Fruit fly (Drosophila melanogaster) whole organism, embryonic: ENCODE results near the gene CG9222.

Source experiments
- Asciz ChIP-seq: fragments of 200-800 bp; sonication (Bioruptor generic); optimal IDR thresholded peaks from 2 replicates; lab custom pipeline; 2017; ENCODE audit warnings: missing biosample characterization, mild to moderate bottlenecking, missing genetic modification characterization, missing genetic modification reagents
- Atf-2 ChIP-seq: fragments of 200-800 bp; sonication (Bioruptor generic); optimal IDR thresholded peaks from 2 replicates; lab custom pipeline; 2016; ENCODE audit warnings: missing biosample characterization, missing genetic modification characterization
- Awh ChIP-seq: fragments of 200-800 bp; sonication (Bioruptor generic); IDR thresholded peaks from 2 replicates; pipeline ENCODE4, ENCODE4 v1.3.6; 2022; ENCODE audit warnings: missing biosample characterization, missing genetic modification characterization
- BtbVII ChIP-seq: fragments of 200-800 bp; sonication (Bioruptor generic); optimal IDR thresholded peaks from 3 replicates; lab custom pipeline; 2017; ENCODE audit warnings: missing biosample characterization, mild to moderate bottlenecking, missing genetic modification characterization
- CG10321 ChIP-seq: fragments of 200-800 bp; sonication (Bioruptor generic); IDR thresholded peaks from 2 replicates; pipeline ENCODE4 v1.3.6; 2022; ENCODE audit warnings: missing biosample characterization, missing genetic modification characterization
- CG17328 ChIP-seq: fragments of 200-800 bp; sonication (Bioruptor generic); IDR thresholded peaks from 2 replicates; pipeline ENCODE4 v1.3.6; 2022; ENCODE audit warnings: missing biosample characterization, missing genetic modification characterization
- CG17359 ChIP-seq: fragments of 200-800 bp; sonication (Bioruptor generic); optimal IDR thresholded peaks from 3 replicates; lab custom pipeline; 2018; ENCODE audit warnings: missing biosample characterization, mild to moderate bottlenecking, missing genetic modification characterization, moderate library complexity
- CG17612 ChIP-seq: fragments of 200-800 bp; sonication (Bioruptor generic); IDR thresholded peaks from 2 replicates; pipeline ENCODE4 v1.3.6; 2022; ENCODE audit warnings: missing biosample characterization, missing genetic modification characterization
- CG17912 ChIP-seq: fragments of 200-800 bp; sonication (Bioruptor generic); optimal IDR thresholded peaks from 2 replicates; lab custom pipeline; 2018; ENCODE audit warnings: missing biosample characterization, mild to moderate bottlenecking, missing genetic modification characterization
- CG18619 ChIP-seq: fragments of 200-800 bp; sonication (Bioruptor generic); optimal IDR thresholded peaks from 3 replicates; lab custom pipeline; 2017; ENCODE audit warnings: missing biosample characterization, mild to moderate bottlenecking, missing genetic modification characterization
- CG42726 ChIP-seq: fragments of 200-800 bp; sonication (Bioruptor generic); IDR thresholded peaks from 2 replicates; pipeline ENCODE4 v1.3.6; 2022; ENCODE audit warnings: missing biosample characterization, missing genetic modification characterization; ENCODE audit not compliant: partially characterized antibody
- CG43689 ChIP-seq: fragments of 200-800 bp; sonication (Bioruptor generic); IDR thresholded peaks from 2 replicates; pipeline ENCODE4 v1.3.6; 2022; ENCODE audit warnings: missing biosample characterization, missing genetic modification characterization
- CG4404 ChIP-seq: fragments of 200-800 bp; sonication (Bioruptor generic); IDR thresholded peaks from 2 replicates; pipeline ENCODE4 v1.3.6; 2022; ENCODE audit warnings: missing biosample characterization, missing genetic modification characterization
- CG6272 ChIP-seq: fragments of 200-800 bp; sonication (Bioruptor generic); IDR thresholded peaks from 2 replicates; pipeline ENCODE4 v1.3.6; 2022; ENCODE audit warnings: missing biosample characterization, missing genetic modification characterization
- CG6854 ChIP-seq: fragments of 200-800 bp; sonication (Bioruptor generic); optimal IDR thresholded peaks from 3 replicates; lab custom pipeline; 2017; ENCODE audit warnings: missing biosample characterization, mild to moderate bottlenecking, missing genetic modification characterization
- CG8281 ChIP-seq: fragments of 200-800 bp; sonication (Bioruptor generic); optimal IDR thresholded peaks from 2 replicates; lab custom pipeline; 2018; ENCODE audit warnings: missing biosample characterization, mild to moderate bottlenecking, missing genetic modification characterization, moderate library complexity
- CG8765 ChIP-seq: fragments of 200-800 bp; sonication (Bioruptor generic); IDR thresholded peaks from 2 replicates; pipeline ENCODE4 v1.3.6; 2022; ENCODE audit warnings: missing biosample characterization, missing genetic modification characterization
- CG9437 ChIP-seq: fragments of 200-800 bp; sonication (Bioruptor generic); optimal IDR thresholded peaks from 2 replicates; lab custom pipeline; 2018; ENCODE audit warnings: missing biosample characterization, mild to moderate bottlenecking, missing genetic modification characterization
- D ChIP-seq, 2 experiments: fragments of 200-800 bp in 1 of 2; fragments of >200 bp in 1 of 2; sonication (Bioruptor generic) in 1 of 2; optimal IDR thresholded peaks; 2 replicates in 1 of 2; 3 replicates in 1 of 2; lab custom pipeline; 2017; ENCODE audit warnings: mild to moderate bottlenecking in 1 of 2, missing biosample characterization in 1 of 2, missing genetic modification characterization in 1 of 2, missing genetic modification reagents in 1 of 2
- D19A ChIP-seq: fragments of 200-800 bp; optimal IDR thresholded peaks from 3 replicates; lab custom pipeline; 2019; ENCODE audit warnings: missing biosample characterization, mild to moderate bottlenecking, missing genetic modification characterization, moderate library complexity
- Deaf1 ChIP-seq: fragments of 200-800 bp; optimal IDR thresholded peaks from 3 replicates; lab custom pipeline; 2019; ENCODE audit warnings: missing biosample characterization, mild to moderate bottlenecking, missing genetic modification characterization, moderate library complexity
- Eip74EF ChIP-seq, 2 experiments: fragments of 200-800 bp in 1 of 2; fragments of >200 bp in 1 of 2; sonication (Bioruptor generic) in 1 of 2; optimal IDR thresholded peaks; 2 replicates each; lab custom pipeline; 2017 to 2019; ENCODE audit warnings: missing biosample characterization in 2 of 2, missing genetic modification characterization in 2 of 2, mild to moderate bottlenecking in 1 of 2, moderate library complexity in 1 of 2
- Fer3 ChIP-seq: fragments of 200-800 bp; sonication (Bioruptor generic); optimal IDR thresholded peaks from 2 replicates; lab custom pipeline; 2018; ENCODE audit warnings: missing biosample characterization, mild to moderate bottlenecking, missing genetic modification characterization, moderate library complexity
- HHEX ChIP-seq: fragments of 200-800 bp; sonication (Bioruptor generic); optimal IDR thresholded peaks from 3 replicates; lab custom pipeline; 2017; ENCODE audit warnings: missing biosample characterization, mild to moderate bottlenecking, missing genetic modification characterization, missing genetic modification reagents
- HLH3B ChIP-seq: fragments of 200-800 bp; sonication (Bioruptor generic); IDR thresholded peaks from 2 replicates; pipeline ENCODE4 v1.3.6; 2022; ENCODE audit warnings: missing biosample characterization, missing genetic modification characterization
- Lpt ChIP-seq: fragments of >200 bp; optimal IDR thresholded peaks from 2 replicates; lab custom pipeline; 2018; ENCODE audit warnings: missing biosample characterization, missing genetic modification characterization
- MTF-1 ChIP-seq: fragments of 200-800 bp; sonication (Bioruptor generic); optimal IDR thresholded peaks from 2 replicates; lab custom pipeline; 2018; ENCODE audit warnings: missing biosample characterization, mild to moderate bottlenecking, missing genetic modification characterization, borderline replicate concordance
- NC2α ChIP-seq: fragments of 200-800 bp; sonication (Bioruptor generic); optimal IDR thresholded peaks from 2 replicates; lab custom pipeline; 2016; ENCODE audit warnings: missing biosample characterization, missing genetic modification characterization
- Neu2 ChIP-seq: fragments of 200-800 bp; sonication (Bioruptor generic); optimal IDR thresholded peaks from 3 replicates; lab custom pipeline; 2016; ENCODE audit warnings: missing biosample characterization, missing genetic modification characterization, borderline replicate concordance
- Sry-β ChIP-seq: fragments of 200-800 bp; sonication (Bioruptor generic); optimal IDR thresholded peaks from 2 replicates; lab custom pipeline; 2018; ENCODE audit warnings: missing biosample characterization, mild to moderate bottlenecking, missing genetic modification characterization, moderate library complexity
- Ssrp ChIP-seq: fragments of 200-800 bp; sonication (Bioruptor generic); optimal IDR thresholded peaks from 2 replicates; lab custom pipeline; 2018; ENCODE audit warnings: missing biosample characterization, mild to moderate bottlenecking, missing genetic modification characterization, moderate library complexity
- YL-1 ChIP-seq: fragments of 200-800 bp; sonication (Bioruptor generic); optimal IDR thresholded peaks from 3 replicates; lab custom pipeline; 2017; ENCODE audit warnings: missing biosample characterization, mild to moderate bottlenecking, missing genetic modification characterization
- aop ChIP-seq: fragments of 200-800 bp; sonication (Bioruptor generic); IDR thresholded peaks from 2 replicates; pipeline ENCODE4 v1.3.6; 2022; ENCODE audit warnings: missing biosample characterization, missing genetic modification characterization
- bsh ChIP-seq, 2 experiments: fragments of 200-800 bp; sonication (Bioruptor generic); optimal IDR thresholded peaks; 2 replicates each; lab custom pipeline; 2017 to 2018; ENCODE audit warnings: mild to moderate bottlenecking in 2 of 2, missing biosample characterization in 2 of 2, missing genetic modification characterization in 2 of 2, moderate library complexity in 1 of 2
- cas ChIP-seq: fragments of 200-800 bp; sonication (Bioruptor generic); IDR thresholded peaks from 2 replicates; pipeline ENCODE4 v1.3.6; 2022; ENCODE audit warnings: missing biosample characterization, missing genetic modification characterization
- cg ChIP-seq: fragments of 200-800 bp; sonication (Bioruptor generic); optimal IDR thresholded peaks from 3 replicates; lab custom pipeline; 2019; ENCODE audit warnings: missing biosample characterization, mild to moderate bottlenecking, missing genetic modification characterization, moderate library complexity
- grn ChIP-seq: fragments of 200-800 bp; sonication (Bioruptor generic); optimal IDR thresholded peaks from 3 replicates; lab custom pipeline; 2017; ENCODE audit warnings: missing biosample characterization, missing genetic modification characterization
- insv ChIP-seq, 2 experiments: fragments of 200-800 bp; sonication (Bioruptor generic); optimal IDR thresholded peaks; 3 replicates each; lab custom pipeline; 2016 to 2018; ENCODE audit warnings: missing biosample characterization in 2 of 2, missing genetic modification characterization in 2 of 2
- p53 ChIP-seq: fragments of 200-800 bp; sonication (Bioruptor generic); optimal IDR thresholded peaks from 2 replicates; lab custom pipeline; 2016; ENCODE audit warnings: missing biosample characterization, missing genetic modification characterization
- pb ChIP-seq: fragments of 200-800 bp; sonication (Bioruptor generic); optimal IDR thresholded peaks from 3 replicates; lab custom pipeline; 2016; ENCODE audit warnings: missing biosample characterization, missing genetic modification characterization
- phol ChIP-seq: fragments of 200-800 bp; sonication (Bioruptor generic); optimal IDR thresholded peaks from 3 replicates; lab custom pipeline; 2018; ENCODE audit warnings: missing biosample characterization, mild to moderate bottlenecking, missing genetic modification characterization, moderate library complexity
- salm ChIP-seq: fragments of 200-800 bp; sonication (Bioruptor generic); optimal IDR thresholded peaks from 2 replicates; lab custom pipeline; 2018; ENCODE audit warnings: missing biosample characterization, mild to moderate bottlenecking, missing genetic modification characterization
- sens-2 ChIP-seq: fragments of 200-800 bp; sonication (Bioruptor generic); IDR thresholded peaks from 2 replicates; pipeline ENCODE4 v1.3.6; 2022; ENCODE audit warnings: missing biosample characterization, missing genetic modification characterization
- sisA ChIP-seq: fragments of 200-800 bp; sonication (Bioruptor generic); IDR thresholded peaks from 2 replicates; pipeline ENCODE4 v1.3.6; 2022; ENCODE audit warnings: missing biosample characterization, missing genetic modification characterization
- tup ChIP-seq: fragments of 200-800 bp; sonication (Bioruptor generic); optimal IDR thresholded peaks from 2 replicates; lab custom pipeline; 2016; ENCODE audit warnings: missing biosample characterization, mild to moderate bottlenecking, missing genetic modification characterization, moderate library complexity
- vnd ChIP-seq: fragments of 200-800 bp; sonication (Bioruptor generic); IDR thresholded peaks from 3 replicates; pipeline ENCODE4 v1.3.6; 2022; ENCODE audit warnings: missing biosample characterization, missing genetic modification characterization; ENCODE audit not compliant: partially characterized antibody
- wor ChIP-seq: fragments of 200-800 bp; sonication (Bioruptor generic); IDR thresholded peaks from 2 replicates; pipeline ENCODE4 v1.3.6; 2022; ENCODE audit warnings: missing biosample characterization, missing genetic modification characterization
- zfh1 ChIP-seq: fragments of 200-800 bp; sonication (Bioruptor generic); IDR thresholded peaks from 3 replicates; pipeline ENCODE4 v1.3.6; 2022; ENCODE audit warnings: missing biosample characterization, missing genetic modification characterization

The CG9222 gene

DNA sequence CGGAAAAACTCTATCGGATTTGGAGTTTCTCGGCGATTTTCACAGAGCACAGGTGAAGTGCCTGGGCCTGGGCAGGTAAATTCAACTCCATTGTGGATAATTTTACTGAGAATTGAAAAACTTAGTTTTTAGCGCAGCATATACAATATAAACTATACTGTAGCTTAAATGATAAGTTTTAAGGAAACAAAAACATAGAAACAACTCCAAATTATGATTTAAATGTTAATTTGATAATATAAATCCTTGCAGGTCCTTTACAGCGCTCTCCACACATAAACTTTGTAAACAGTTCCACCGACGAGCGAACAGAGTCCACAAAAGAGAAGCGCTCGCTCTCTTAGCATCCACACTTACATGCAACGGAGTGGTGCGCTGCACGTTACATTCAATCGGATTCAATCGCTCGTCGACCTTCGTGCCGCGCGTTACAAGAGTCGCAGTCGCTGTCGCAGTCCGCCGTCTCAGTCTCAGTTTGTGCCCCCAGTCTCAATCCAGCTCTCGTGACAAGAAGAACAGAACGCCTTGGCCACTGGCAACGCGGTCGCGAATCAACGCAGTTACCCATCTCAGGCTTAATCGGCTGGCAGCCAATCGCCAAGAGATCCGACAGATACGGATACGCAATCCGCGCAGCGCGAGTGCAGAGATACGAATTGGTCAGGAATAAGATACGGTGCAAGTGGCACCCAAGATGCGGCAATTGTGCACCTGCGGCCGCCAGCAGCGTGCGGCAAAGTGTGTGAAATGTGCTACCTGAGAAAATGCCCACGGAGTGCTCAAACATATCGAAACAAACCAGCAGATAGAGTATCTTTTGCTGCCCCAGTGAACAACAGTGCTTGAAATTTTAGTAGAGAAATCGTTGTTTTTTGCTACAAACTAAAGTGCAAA is 48.2 kb downstream of the CG9222 start, which contains the start of gene smal (continued):
- TF ChIP-seq tup (GFP tag; lab: Kevin White, UChicago) (no peak), YL-1 (no peak), bsh (GFP tag; optimal IDR thresholded peaks at IDR 0.05; lab: Kevin White, UChicago) (no peak), CG18619 (peak; percentile 26), CG17912 (GFP tag; lab: Kevin White, UChicago) (no peak), aop (GFP tag; lab: Robert Waterston, UW) (no peak; the same call in 1 of the 2 replicates), p53 (no peak), salm (no peak), Eip74EF (GFP tag; optimal IDR thresholded peaks at IDR 0.05; lab: Kevin White, UChicago) (no peak), CG8765 (GFP tag; lab: Robert Waterston, UW) (no peak), Ssrp (tag; lab: Kevin White, UChicago) (no peak), Fer3 (tag; lab: Kevin White, UChicago) (no peak), CG8281 (no peak), CG6854 (GFP tag; lab: Kevin White, UChicago) (peak; percentile 6), MTF-1 (GFP tag; lab: Kevin White, UChicago) (no peak), Neu2 (GFP tag; lab: Kevin White, UChicago) (no peak), CG9437 (GFP tag; lab: Kevin White, UChicago) (no peak), CG6272 (GFP tag; lab: Robert Waterston, UW) (0 out of 2 replicates have a peak, but pooled peaks have one; percentile 12), Deaf1 (tag; lab: Kevin White, UChicago) (peak; percentile 90), sisA (GFP tag; lab: Robert Waterston, UW) (no peak), CG43689 (GFP tag; lab: Robert Waterston, UW) (no peak), BtbVII (GFP tag; lab: Kevin White, UChicago) (no peak), HHEX (GFP tag; lab: Kevin White, UChicago) (no peak), grn (GFP tag; lab: Kevin White, UChicago) (peak; percentile 46), CG10321 (GFP tag; lab: Robert Waterston, UW) (no peak), wor (no peak), Awh (peak; percentile 54), zfh1 (GFP tag; lab: Robert Waterston, UW) (peak; percentile 31; the same call in 1 of the 3 replicates), cas (no peak), D (optimal IDR thresholded peaks at IDR 0.05; lab: Kevin White, UChicago) (no peak), D (GFP tag; optimal IDR thresholded peaks at IDR 0.05; lab: Kevin White, UChicago) (peak; percentile 14), Atf-2 (GFP tag; lab: Kevin White, UChicago) (no peak), Sry-β (no peak), D19A (tag; lab: Kevin White, UChicago) (peak; percentile 33), CG17359 (tag; lab: Kevin White, UChicago) (peak; percentile 22), vnd (peak; percentile 33; the same call in 2 of the 3 replicates), CG17328 (GFP tag; lab: Robert Waterston, UW) (peak; percentile 28; the same call in 1 of the 2 replicates), phol (tag; lab: Kevin White, UChicago) (no peak), Asciz (no peak), pb (GFP tag; lab: Kevin White, UChicago) (peak; percentile 38), insv (GFP tag; optimal IDR thresholded peaks at IDR 0.05; lab: Kevin White, UChicago) (peak in 1 of 2 experiments; percentile 35), CG42726 (peak; percentile 65; the same call in 1 of the 2 replicates), NC2α (GFP tag; lab: Kevin White, UChicago) (no peak), Lpt (GFP tag; lab: Kevin White, UChicago) (no peak), cg (GFP tag; lab: Kevin White, UChicago) (no peak), sens-2 (no peak), CG17612 (GFP tag; lab: Robert Waterston, UW) (no peak), HLH3B (GFP tag; lab: Robert Waterston, UW) (no peak), CG4404 (GFP tag; lab: Robert Waterston, UW) (no peak)
